Worm (Caenorhabditis elegans): Measurements from ENCODE around the gene ttyh-1.

- TF ChIP-seq snpc-4 (tag; optimal IDR thresholded peaks at IDR 0.05) (no peak), unc-55 (GFP tag; optimal IDR thresholded peaks at IDR 0.05) (no peak), aly-2 (tag; optimal IDR thresholded peaks at IDR 0.05) (no peak), fos-1 (tag; optimal IDR thresholded peaks at IDR 0.05) (no peak), zag-1 (tag; optimal IDR thresholded peaks at IDR 0.05) (no peak), lin-13 (GFP tag; optimal IDR thresholded peaks at IDR 0.05) (no peak), blmp-1 (tag; optimal IDR thresholded peaks at IDR 0.05; ENCODE audit: insufficient read depth) (no peak), nhr-77 (tag; optimal IDR thresholded peaks at IDR 0.05) (no peak), lsy-2 (tag; optimal IDR thresholded peaks at IDR 0.05) (no peak)
These were observed 43.2 kb downstream of the ttyh-1 start for ce11 chrX:11411675-11412074.
